Fruit fly (Drosophila melanogaster) whole organism, pupa: ENCODE results near the gene Arl6IP1.

ENCODE experiments used
- CG10348 ChIP-seq: fragments of 200-800 bp; sonication (Bioruptor generic); IDR thresholded peaks from 2 replicates; pipeline ENCODE4 v1.3.6; 2022; ENCODE audit warnings: missing biosample characterization, missing genetic modification characterization
- CG12605 ChIP-seq: fragments of 200-800 bp; sonication (Bioruptor generic); IDR thresholded peaks from 2 replicates; pipeline ENCODE4 v1.3.6; 2022; ENCODE audit warnings: missing biosample characterization, missing genetic modification characterization
- CG13204 ChIP-seq: fragments of 200-800 bp; sonication (Bioruptor generic); optimal IDR thresholded peaks from 2 replicates; lab custom pipeline; 2018; ENCODE audit warnings: missing biosample characterization, mild to moderate bottlenecking, missing genetic modification characterization, moderate library complexity
- CG15710 ChIP-seq: fragments of 200-800 bp; sonication (Bioruptor generic); optimal IDR thresholded peaks from 2 replicates; lab custom pipeline; 2018; ENCODE audit warnings: missing biosample characterization, mild to moderate bottlenecking, missing genetic modification characterization, moderate library complexity
- CG17806 ChIP-seq: fragments of 200-800 bp; sonication (Bioruptor generic); optimal IDR thresholded peaks from 2 replicates; lab custom pipeline; 2018; ENCODE audit warnings: missing biosample characterization, mild to moderate bottlenecking, missing genetic modification characterization, moderate library complexity
- CG32121 ChIP-seq: fragments of 200-800 bp; sonication (Bioruptor generic); IDR thresholded peaks from 2 replicates; pipeline ENCODE4 v1.3.6; 2022; ENCODE audit warnings: missing biosample characterization, missing genetic modification characterization
- CG34367 ChIP-seq: fragments of 200-800 bp; sonication (Bioruptor generic); optimal IDR thresholded peaks from 2 replicates; lab custom pipeline; 2018; ENCODE audit warnings: missing biosample characterization, mild to moderate bottlenecking, missing genetic modification characterization
- CG4496 ChIP-seq: fragments of 200-800 bp; sonication (Bioruptor generic); IDR thresholded peaks from 3 replicates; pipeline ENCODE4 v1.3.6; 2022; ENCODE audit warnings: missing biosample characterization, missing genetic modification characterization
- CG8159 ChIP-seq: fragments of 200-800 bp; sonication (Bioruptor generic); optimal IDR thresholded peaks from 3 replicates; lab custom pipeline; 2018; ENCODE audit warnings: missing biosample characterization, mild to moderate bottlenecking, missing genetic modification characterization, moderate library complexity
- CG8301 ChIP-seq: fragments of 200-800 bp; sonication (Bioruptor generic); optimal IDR thresholded peaks from 2 replicates; lab custom pipeline; 2018; ENCODE audit warnings: missing biosample characterization, mild to moderate bottlenecking, missing genetic modification characterization
- CG9948 ChIP-seq: fragments of 200-800 bp; sonication (Bioruptor generic); optimal IDR thresholded peaks from 2 replicates; lab custom pipeline; 2018; ENCODE audit warnings: missing biosample characterization, mild to moderate bottlenecking, missing genetic modification characterization, moderate library complexity
- D1 ChIP-seq: fragments of 200-800 bp; sonication (Bioruptor generic); optimal IDR thresholded peaks from 2 replicates; lab custom pipeline; 2018; ENCODE audit warnings: missing biosample characterization, mild to moderate bottlenecking, missing genetic modification characterization, moderate library complexity
- EcR ChIP-seq: fragments of 200-800 bp; sonication (Bioruptor generic); optimal IDR thresholded peaks from 3 replicates; lab custom pipeline; 2019; ENCODE audit warnings: missing biosample characterization, missing genetic modification characterization, mild to moderate bottlenecking, moderate library complexity, missing genetic modification reagents
- Ets98B ChIP-seq: fragments of 200-800 bp; sonication (Bioruptor generic); IDR thresholded peaks from 2 replicates; pipeline ENCODE4 v1.3.6; 2022; ENCODE audit warnings: missing biosample characterization, missing genetic modification characterization
- Pif1A ChIP-seq: fragments of 200-800 bp; sonication (Bioruptor generic); optimal IDR thresholded peaks from 3 replicates; lab custom pipeline; 2016; ENCODE audit warnings: missing biosample characterization, missing genetic modification characterization
- Pif1B ChIP-seq: fragments of 200-800 bp; sonication (Bioruptor generic); optimal IDR thresholded peaks from 3 replicates; lab custom pipeline; 2016; ENCODE audit warnings: missing biosample characterization, missing genetic modification characterization
- Snoo ChIP-seq: fragments of 200-800 bp; sonication (Bioruptor generic); optimal IDR thresholded peaks from 3 replicates; lab custom pipeline; 2017; ENCODE audit warnings: missing biosample characterization, mild to moderate bottlenecking, missing genetic modification characterization, inconsistent platforms
- fd96Ca ChIP-seq: fragments of 200-800 bp; sonication (Bioruptor generic); IDR thresholded peaks from 3 replicates; pipeline ENCODE4 v1.3.6; 2022; ENCODE audit warnings: missing biosample characterization, missing genetic modification characterization
- gl ChIP-seq: fragments of 200-800 bp; sonication (Bioruptor generic); optimal IDR thresholded peaks from 2 replicates; lab custom pipeline; 2018; ENCODE audit warnings: missing biosample characterization, mild to moderate bottlenecking, missing genetic modification characterization
- rn ChIP-seq: fragments of 200-800 bp; sonication (Bioruptor generic); IDR thresholded peaks from 2 replicates; pipeline ENCODE4 v1.3.6; 2022; ENCODE audit warnings: missing biosample characterization, missing genetic modification characterization

Arl6IP1 gene

dm6 chr3R:16625844-16626430, 17.5 kb upstream of the Arl6IP1 start:
- TF ChIP-seq Snoo (no peak), Pif1A (GFP tag; lab: Kevin White, UChicago) (no peak), CG13204 (peak; percentile 94), EcR (peak; percentile 34)

- TF ChIP-seq CG10348 (GFP tag; lab: Robert Waterston, UW) (no peak), gl (tag; lab: Kevin White, UChicago) (no peak), CG17806 (tag; lab: Kevin White, UChicago) (no peak), Snoo (no peak), CG34367 (tag; lab: Kevin White, UChicago) (no peak)
Observed at dm6 chr3R:16626899-16627432, 16.4 kb upstream of the Arl6IP1 start.

dm6 chr3R:16630564-16630963, 12.8 kb upstream of the Arl6IP1 start:
- TF ChIP-seq gl (tag; lab: Kevin White, UChicago) = no peak
- TF ChIP-seq CG13204 = no peak

- TF ChIP-seq Ets98B (GFP tag; lab: Robert Waterston, UW) = no peak
- TF ChIP-seq CG32121 (GFP tag; lab: Robert Waterston, UW) = no peak
- TF ChIP-seq CG9948 (tag; lab: Kevin White, UChicago) = no peak
- no peak for TF ChIP-seq Snoo
- no peak for TF ChIP-seq CG8159
- no peak for TF ChIP-seq D1 (tag; lab: Kevin White, UChicago)
- no peak for TF ChIP-seq EcR
- no peak for TF ChIP-seq CG10348 (GFP tag; lab: Robert Waterston, UW)
- TF ChIP-seq, all 21 proteins: peak for 0
Observed at dm6 chr3R:16632698-16633097, 10.7 kb upstream of the Arl6IP1 start.

dm6 chr3R:16640005-16640408, 3.4 kb upstream of the Arl6IP1 start, which contains the start of gene nonA-l:
Gene nonA-l (plus strand): TSS chr3R:16640205.
- TF ChIP-seq gl (tag; lab: Kevin White, UChicago) (no peak), Snoo (no peak), CG12605 (GFP tag; lab: Robert Waterston, UW) (no peak), CG9948 (tag; lab: Kevin White, UChicago) (no peak), CG8301 (no peak)

- TF ChIP-seq CG17806 (tag; lab: Kevin White, UChicago) (peak; percentile 42), Ets98B (GFP tag; lab: Robert Waterston, UW) (peak; percentile 63; the same call in 1 of the 2 replicates), CG8301 (no peak), CG4496 (GFP tag; lab: Robert Waterston, UW) (peak; percentile 77; the same call in 2 of the 3 replicates), CG34367 (tag; lab: Kevin White, UChicago) (peak; percentile 54), CG8159 (no peak), CG32121 (GFP tag; lab: Robert Waterston, UW) (peak; percentile 59; the same call in 1 of the 2 replicates), Pif1B (no peak), Snoo (peak; percentile 37), CG15710 (tag; lab: Kevin White, UChicago) (peak; percentile 67), CG9948 (tag; lab: Kevin White, UChicago) (peak; percentile 64)
Observed at dm6 chr3R:16646952-16647715, 3.7 kb downstream of the Arl6IP1 start, which contains the start of the genes CG10324 and CCT3. Gene CG10324 (minus strand): TSS chr3R:16647004. Gene CCT3 (plus strand): TSS chr3R:16647605.

- TF ChIP-seq gl (tag; lab: Kevin White, UChicago) = no peak
- TF ChIP-seq Ets98B (GFP tag; lab: Robert Waterston, UW) = no peak
- no peak for TF ChIP-seq Snoo
- no peak for TF ChIP-seq CG9948 (tag; lab: Kevin White, UChicago)
- no peak for TF ChIP-seq CG4496 (GFP tag; lab: Robert Waterston, UW)
- no peak for TF ChIP-seq CG15710 (tag; lab: Kevin White, UChicago)
- TF ChIP-seq EcR = no peak
- no peak for TF ChIP-seq CG34367 (tag; lab: Kevin White, UChicago)
- TF ChIP-seq CG10348 (GFP tag; lab: Robert Waterston, UW) = no peak
- TF ChIP-seq CG12605 (GFP tag; lab: Robert Waterston, UW) = no peak
- no peak for TF ChIP-seq CG17806 (tag; lab: Kevin White, UChicago)
- TF ChIP-seq CG32121 (GFP tag; lab: Robert Waterston, UW) = no peak
- no peak for TF ChIP-seq rn (GFP tag; lab: Robert Waterston, UW)
- no peak for TF ChIP-seq CG13204
- no peak for TF ChIP-seq fd96Ca (GFP tag; lab: Robert Waterston, UW)
Observed at dm6 chr3R:16647716-16648016, 4.3 kb downstream of the Arl6IP1 start.
